Worm (Caenorhabditis elegans): ENCODE results near the gene flp-1.
A peak's percentile ranks its signal among the peaks of the same experiment; 100 is the strongest.

The flp-1 gene

DNA sequence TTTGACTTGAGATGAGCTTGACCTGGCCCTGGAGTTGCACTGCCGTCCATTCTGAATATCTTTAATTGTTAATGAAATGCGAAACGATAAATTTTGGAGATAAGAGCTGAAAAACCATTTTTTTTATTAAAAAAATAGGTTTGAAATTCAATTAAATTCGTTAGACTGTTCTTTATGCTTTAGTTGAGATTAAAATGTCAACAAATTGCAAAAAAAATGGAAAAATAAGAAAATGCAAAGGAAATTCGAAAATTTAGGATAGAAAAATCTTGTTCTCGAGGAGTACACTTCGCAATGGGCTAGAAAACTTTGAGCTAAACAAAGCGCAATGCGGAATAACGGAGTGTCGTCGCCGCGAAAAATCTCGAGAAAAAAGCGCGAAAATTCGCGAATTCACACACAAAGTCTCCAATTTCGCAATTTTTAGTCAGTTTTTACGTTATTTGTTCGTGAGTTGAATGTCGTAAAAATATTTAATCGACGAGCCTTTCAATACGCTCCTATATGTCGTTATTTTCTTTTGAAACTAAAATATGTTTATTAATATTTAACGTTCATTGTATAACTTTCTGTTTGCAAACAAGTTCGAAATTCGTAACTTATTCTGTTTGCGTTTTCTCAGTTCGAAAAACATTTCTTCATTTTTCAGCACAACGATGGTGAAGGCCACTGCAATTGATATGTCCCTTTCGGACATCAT is 2.5 kb downstream of the flp-1 start, which contains the start of the genes rpb-12 and aly-2 (continued):
- TF ChIP-seq zfh-2 (GFP tag; conservative IDR thresholded peaks at IDR 0.05) (no peak), attf-3 (GFP tag; conservative IDR thresholded peaks at IDR 0.05) (peak; percentile 100), pha-4 (tag; optimal IDR thresholded peaks at IDR 0.05) (no peak), B0019.2 (GFP tag; conservative IDR thresholded peaks at IDR 0.05) (peak; percentile 78), lag-1 (GFP tag; IDR thresholded peaks at IDR 0.05) (no peak), rcor-1 (GFP tag; IDR thresholded peaks at IDR 0.05) (peak; percentile 82), egrh-3 (GFP tag; IDR thresholded peaks at IDR 0.05) (no peak), F39B2.1 (GFP tag; IDR thresholded peaks at IDR 0.05) (no peak), F49E8.2 (tag; optimal IDR thresholded peaks at IDR 0.05; ENCODE audit: insufficient read depth) (peak; percentile 64), dox-1 (GFP tag; IDR thresholded peaks at IDR 0.05) (peak; percentile 92), Y67H2A.10 (GFP tag; conservative IDR thresholded peaks at IDR 0.05) (no peak), chd-7 (tag; optimal IDR thresholded peaks at IDR 0.05) (no peak), lin-54 (GFP tag; optimal IDR thresholded peaks at IDR 0.05) (peak; percentile 81), lin-35 (GFP tag; optimal IDR thresholded peaks at IDR 0.05) (peak in 1 of 3 experiments; percentile 66), ztf-22 (GFP tag; optimal IDR thresholded peaks at IDR 0.05) (no peak), nhr-179 (tag; optimal IDR thresholded peaks at IDR 0.05) (no peak), unc-130 (GFP tag; optimal IDR thresholded peaks at IDR 0.05) (peak; percentile 65), rpc-1 (optimal IDR thresholded peaks at IDR 0.05) (no peak), rpc-1 (tag; optimal IDR thresholded peaks at IDR 0.05) (no peak), mes-4 (tag; optimal IDR thresholded peaks at IDR 0.05) (no peak), hlh-12 (tag; optimal IDR thresholded peaks at IDR 0.05) (no peak), ZK185.1 (tag; optimal IDR thresholded peaks at IDR 0.05; ENCODE audit: poor library complexity, severe bottlenecking) (no peak), efl-1 (GFP tag; optimal IDR thresholded peaks at IDR 0.05) (peak; percentile 95), dpff-1 (tag; optimal IDR thresholded peaks at IDR 0.05) (no peak), zim-3 (tag; optimal IDR thresholded peaks at IDR 0.05) (no peak), aptf-2 (GFP tag; conservative IDR thresholded peaks at IDR 0.05) (no peak), snpc-1.1 (tag; optimal IDR thresholded peaks at IDR 0.05; ENCODE audit: insufficient read depth) (peak; percentile 59), rec-8 (tag; optimal IDR thresholded peaks at IDR 0.05) (no peak), nhr-90 (tag; optimal IDR thresholded peaks at IDR 0.05) (no peak), B0336.3 (GFP tag; IDR thresholded peaks at IDR 0.05) (peak; percentile 74), nfya-1 (tag; optimal IDR thresholded peaks at IDR 0.05; ENCODE audit: borderline replicate concordance, insufficient read depth) (no peak), ets-4 (GFP tag; optimal IDR thresholded peaks at IDR 0.05) (no peak), tlf-1 (GFP tag; optimal IDR thresholded peaks at IDR 0.05) (peak; percentile 61), nfyb-1 (GFP tag; IDR thresholded peaks at IDR 0.05) (no peak), lin-26 (GFP tag; IDR thresholded peaks at IDR 0.05) (no peak), dpl-1 (GFP tag; optimal IDR thresholded peaks at IDR 0.05) (peak; percentile 88), madf-6 (GFP tag; IDR thresholded peaks at IDR 0.05) (peak; percentile 97), K12H6.12 (tag; optimal IDR thresholded peaks at IDR 0.05) (no peak), ceh-79 (tag; optimal IDR thresholded peaks at IDR 0.05) (no peak), bed-2 (GFP tag; IDR thresholded peaks at IDR 0.05) (no peak), Y95B8A.8 (GFP tag; IDR thresholded peaks at IDR 0.05) (peak; percentile 55; the same call in 1 of the 2 replicates), B0035.1 (tag; optimal IDR thresholded peaks at IDR 0.05) (no peak), madf-3 (GFP tag; IDR thresholded peaks at IDR 0.05) (0 out of 2 replicates have a peak, but pooled peaks have one; percentile 24), lin-40 (tag; optimal IDR thresholded peaks at IDR 0.05) (no peak), F10E7.11 (tag; optimal IDR thresholded peaks at IDR 0.05) (no peak), tbp1 (GFP tag; optimal IDR thresholded peaks at IDR 0.05) (peak; percentile 58), snpc-3.4 (tag; optimal IDR thresholded peaks at IDR 0.05) (peak; percentile 91)
